Fruit fly (Drosophila melanogaster) whole organism, embryonic: ENCODE measurements around the gene dlp.

Source experiments
- BtbVII ChIP-seq: fragments of 200-800 bp; sonication (Bioruptor generic); optimal IDR thresholded peaks from 3 replicates; lab custom pipeline; 2017; ENCODE audit warnings: missing biosample characterization, mild to moderate bottlenecking, missing genetic modification characterization
- CG1233 ChIP-seq: fragments of 200-800 bp; sonication (Bioruptor generic); optimal IDR thresholded peaks from 4 replicates; lab custom pipeline; 2018; ENCODE audit warnings: missing biosample characterization, mild to moderate bottlenecking, missing genetic modification characterization
- CG13296 ChIP-seq: fragments of 200-800 bp; sonication (Bioruptor generic); optimal IDR thresholded peaks from 3 replicates; lab custom pipeline; 2018; ENCODE audit warnings: missing biosample characterization, mild to moderate bottlenecking, missing genetic modification characterization
- CG14441 ChIP-seq: fragments of 200-800 bp; sonication (Bioruptor generic); IDR thresholded peaks from 2 replicates; pipeline ENCODE4 v1.3.6; 2022; ENCODE audit warnings: missing biosample characterization, missing genetic modification characterization
- CG16813 ChIP-seq: fragments of 200-800 bp; sonication (Bioruptor generic); IDR thresholded peaks from 3 replicates; pipeline ENCODE4 v1.3.6; 2022; ENCODE audit warnings: missing biosample characterization, missing genetic modification characterization; ENCODE audit not compliant: partially characterized antibody
- CG17186 ChIP-seq: fragments of 200-800 bp; sonication (Bioruptor generic); optimal IDR thresholded peaks from 3 replicates; lab custom pipeline; 2017; ENCODE audit warnings: missing biosample characterization, missing genetic modification reagents, missing genetic modification characterization
- CG2129 ChIP-seq: fragments of 200-800 bp; sonication (Bioruptor generic); IDR thresholded peaks from 2 replicates; pipeline ENCODE4 v1.3.6; 2022; ENCODE audit warnings: missing biosample characterization, missing genetic modification characterization; ENCODE audit not compliant: partially characterized antibody
- CG2678 ChIP-seq: fragments of 200-800 bp; sonication (Bioruptor generic); optimal IDR thresholded peaks from 3 replicates; lab custom pipeline; 2019; ENCODE audit warnings: missing biosample characterization, mild to moderate bottlenecking, missing genetic modification characterization, moderate library complexity
- CG31388 ChIP-seq: fragments of 200-800 bp; sonication (Bioruptor generic); optimal IDR thresholded peaks from 2 replicates; lab custom pipeline; 2016; ENCODE audit warnings: missing biosample characterization, missing genetic modification characterization
- CG34224 ChIP-seq: fragments of 200-800 bp; sonication (Bioruptor generic); IDR thresholded peaks from 3 replicates; pipeline ENCODE4 v1.3.6; 2022; ENCODE audit warnings: missing biosample characterization, missing genetic modification characterization; ENCODE audit not compliant: partially characterized antibody
- CG7271 ChIP-seq: fragments of 200-800 bp; sonication (Bioruptor generic); optimal IDR thresholded peaks from 2 replicates; lab custom pipeline; 2018; ENCODE audit warnings: missing biosample characterization, mild to moderate bottlenecking, missing genetic modification characterization, moderate library complexity
- CG8089 ChIP-seq: fragments of 200-800 bp; sonication (Bioruptor generic); optimal IDR thresholded peaks from 3 replicates; lab custom pipeline; 2016; ENCODE audit warnings: missing biosample characterization, missing genetic modification characterization
- CG8290 ChIP-seq, 3 experiments: fragments of 200-800 bp; sonication (Bioruptor generic); optimal IDR thresholded peaks; 2 replicates each; lab custom pipeline; 2016 to 2019; ENCODE audit warnings: missing biosample characterization in 3 of 3, missing genetic modification characterization in 3 of 3, mild to moderate bottlenecking in 2 of 3, moderate library complexity in 1 of 3
- CG8388 ChIP-seq: fragments of 200-800 bp; sonication (Bioruptor generic); optimal IDR thresholded peaks from 2 replicates; lab custom pipeline; 2019; ENCODE audit warnings: missing biosample characterization, mild to moderate bottlenecking, missing genetic modification characterization, moderate library complexity
- CG8944 ChIP-seq: fragments of 200-800 bp; sonication (Bioruptor generic); optimal IDR thresholded peaks from 3 replicates; lab custom pipeline; 2016; ENCODE audit warnings: missing biosample characterization, missing genetic modification characterization
- CTCF ChIP-seq: fragments of 200-800 bp; sonication (Bioruptor generic); optimal IDR thresholded peaks from 2 replicates; lab custom pipeline; 2017; ENCODE audit warnings: missing biosample characterization, mild to moderate bottlenecking, missing genetic modification characterization, moderate library complexity
- CrebB ChIP-seq: fragments of 200-800 bp; sonication (Bioruptor generic); optimal IDR thresholded peaks from 3 replicates; lab custom pipeline; 2018; ENCODE audit warnings: missing biosample characterization, mild to moderate bottlenecking, missing genetic modification characterization
- Dip2 ChIP-seq: fragments of 200-800 bp; sonication (Bioruptor generic); IDR thresholded peaks from 2 replicates; pipeline ENCODE4 v1.3.6; 2022; ENCODE audit warnings: missing biosample characterization, missing genetic modification characterization
- Dll ChIP-seq: fragments of 200-800 bp; sonication (Bioruptor generic); IDR thresholded peaks from 4 replicates; pipeline ENCODE4 v1.3.6; 2022; ENCODE audit warnings: missing biosample characterization, missing genetic modification characterization; ENCODE audit not compliant: partially characterized antibody
- E2f1 ChIP-seq: fragments of 200-800 bp; sonication (Bioruptor generic); IDR thresholded peaks from 2 replicates; pipeline ENCODE4 v1.3.6; 2022; ENCODE audit warnings: missing biosample characterization, missing genetic modification characterization
- HLH3B ChIP-seq: fragments of 200-800 bp; sonication (Bioruptor generic); IDR thresholded peaks from 2 replicates; pipeline ENCODE4 v1.3.6; 2022; ENCODE audit warnings: missing biosample characterization, missing genetic modification characterization
- HLH4C ChIP-seq: fragments of 200-800 bp; sonication (Bioruptor generic); IDR thresholded peaks from 3 replicates; pipeline ENCODE4 v1.3.6; 2022; ENCODE audit warnings: missing biosample characterization, missing genetic modification characterization; ENCODE audit not compliant: partially characterized antibody
- Hr51 ChIP-seq, 2 experiments: fragments of 200-800 bp; sonication (Bioruptor generic); optimal IDR thresholded peaks; 2 replicates in 1 of 2; 3 replicates in 1 of 2; lab custom pipeline; 2016 to 2018; ENCODE audit warnings: missing biosample characterization in 2 of 2, missing genetic modification characterization in 2 of 2, mild to moderate bottlenecking in 1 of 2, moderate library complexity in 1 of 2
- Opbp ChIP-seq: fragments of 200-800 bp; sonication (Bioruptor generic); IDR thresholded peaks from 3 replicates; pipeline ENCODE4 v1.3.6; 2022; ENCODE audit warnings: missing biosample characterization, missing genetic modification characterization; ENCODE audit not compliant: partially characterized antibody
- Ravus ChIP-seq: fragments of 200-800 bp; sonication (Bioruptor generic); IDR thresholded peaks from 2 replicates; pipeline ENCODE4 v1.3.6; 2022; ENCODE audit warnings: missing biosample characterization, missing genetic modification characterization
- Scr ChIP-seq: fragments of 200-800 bp; sonication (Bioruptor generic); IDR thresholded peaks from 2 replicates; pipeline ENCODE4 v1.3.6; 2022; ENCODE audit warnings: missing biosample characterization, missing genetic modification characterization; ENCODE audit not compliant: partially characterized antibody
- Stat92E ChIP-seq, 3 experiments: fragments of >200 bp in 2 of 3; fragments of 200-800 bp in 1 of 3; sonication (Bioruptor generic) in 1 of 3; optimal IDR thresholded peaks; 2 replicates each; lab custom pipeline; 2017 to 2019; ENCODE audit warnings: missing biosample characterization in 3 of 3, missing genetic modification characterization in 3 of 3, mild to moderate bottlenecking in 1 of 3, moderate library complexity in 1 of 3
- abd-A ChIP-seq: fragments of 200-800 bp; sonication (Bioruptor generic); optimal IDR thresholded peaks from 3 replicates; lab custom pipeline; 2019; ENCODE audit warnings: missing biosample characterization, mild to moderate bottlenecking, missing genetic modification characterization, moderate library complexity
- ato ChIP-seq: fragments of 200-800 bp; sonication (Bioruptor generic); IDR thresholded peaks from 2 replicates; pipeline ENCODE4 v1.3.6; 2022; ENCODE audit warnings: missing biosample characterization, missing genetic modification characterization; ENCODE audit not compliant: partially characterized antibody
- crc ChIP-seq: fragments of 200-800 bp; sonication (Bioruptor generic); optimal IDR thresholded peaks from 2 replicates; lab custom pipeline; 2016; ENCODE audit warnings: missing biosample characterization, missing genetic modification characterization
- crol ChIP-seq: fragments of 200-800 bp; sonication (Bioruptor generic); IDR thresholded peaks from 2 replicates; pipeline ENCODE4 v1.3.6; 2022; ENCODE audit warnings: missing biosample characterization, missing genetic modification characterization
- eyg ChIP-seq: fragments of 200-800 bp; sonication (Bioruptor generic); optimal IDR thresholded peaks from 3 replicates; lab custom pipeline; 2016; ENCODE audit warnings: missing biosample characterization, missing genetic modification characterization
- fru ChIP-seq: fragments of >200 bp; optimal IDR thresholded peaks from 2 replicates; lab custom pipeline; 2017
- gsb-n ChIP-seq: fragments of 200-800 bp; sonication (Bioruptor generic); optimal IDR thresholded peaks from 3 replicates; lab custom pipeline; 2018; ENCODE audit warnings: missing biosample characterization, mild to moderate bottlenecking, missing genetic modification characterization
- hbn ChIP-seq: fragments of 200-800 bp; sonication (Bioruptor generic); IDR thresholded peaks from 2 replicates; pipeline ENCODE4 v1.3.6; 2022; ENCODE audit warnings: missing biosample characterization, missing genetic modification characterization; ENCODE audit not compliant: partially characterized antibody
- inv ChIP-seq: fragments of 200-800 bp; sonication (Bioruptor generic); IDR thresholded peaks from 2 replicates; pipeline ENCODE4 v1.3.6; 2022; ENCODE audit warnings: missing biosample characterization, missing genetic modification characterization; ENCODE audit not compliant: partially characterized antibody
- kni ChIP-seq: fragments of 200-800 bp; sonication (Bioruptor generic); optimal IDR thresholded peaks from 3 replicates; lab custom pipeline; 2017; ENCODE audit warnings: mild to moderate bottlenecking, missing biosample characterization, missing genetic modification reagents, missing genetic modification characterization
- sob ChIP-seq: fragments of 200-800 bp; sonication (Bioruptor generic); IDR thresholded peaks from 2 replicates; pipeline ENCODE4 v1.3.6; 2022; ENCODE audit warnings: missing biosample characterization, missing genetic modification characterization
- stc ChIP-seq: fragments of 200-800 bp; sonication (Bioruptor generic); IDR thresholded peaks from 2 replicates; pipeline ENCODE4 v1.3.6; 2022; ENCODE audit warnings: missing biosample characterization, missing genetic modification characterization
- tap ChIP-seq: fragments of 200-800 bp; optimal IDR thresholded peaks from 3 replicates; lab custom pipeline; 2019; ENCODE audit warnings: missing biosample characterization, mild to moderate bottlenecking, missing genetic modification characterization, moderate library complexity
- twi ChIP-seq: fragments of 200-800 bp; optimal IDR thresholded peaks from 2 replicates; lab custom pipeline; 2019; ENCODE audit warnings: missing biosample characterization, mild to moderate bottlenecking, missing genetic modification characterization, moderate library complexity
- unc-4 ChIP-seq: fragments of 200-800 bp; sonication (Bioruptor generic); IDR thresholded peaks from 2 replicates; pipeline ENCODE4 v1.3.6; 2022; ENCODE audit warnings: missing biosample characterization, missing genetic modification characterization; ENCODE audit not compliant: partially characterized antibody
- vfl ChIP-seq: fragments of 200-800 bp; sonication (Bioruptor generic); optimal IDR thresholded peaks from 2 replicates; lab custom pipeline; 2016; ENCODE audit warnings: missing biosample characterization, missing genetic modification characterization
- vnd ChIP-seq: fragments of 200-800 bp; sonication (Bioruptor generic); IDR thresholded peaks from 3 replicates; pipeline ENCODE4 v1.3.6; 2022; ENCODE audit warnings: missing biosample characterization, missing genetic modification characterization; ENCODE audit not compliant: partially characterized antibody
- vvl ChIP-seq: fragments of 200-800 bp; sonication (Bioruptor generic); IDR thresholded peaks from 2 replicates; pipeline ENCODE4 v1.3.6; 2022; ENCODE audit warnings: missing biosample characterization, missing genetic modification characterization
- zen ChIP-seq: fragments of 200-800 bp; sonication (Bioruptor generic); optimal IDR thresholded peaks from 3 replicates; lab custom pipeline; 2018; ENCODE audit warnings: missing biosample characterization, mild to moderate bottlenecking, missing genetic modification characterization, moderate library complexity
- zen2 ChIP-seq: fragments of 200-800 bp; sonication (Bioruptor generic); IDR thresholded peaks from 3 replicates; pipeline ENCODE4 v1.3.6; 2022; ENCODE audit warnings: missing biosample characterization, missing genetic modification characterization; ENCODE audit not compliant: partially characterized antibody

dlp gene

DNA sequence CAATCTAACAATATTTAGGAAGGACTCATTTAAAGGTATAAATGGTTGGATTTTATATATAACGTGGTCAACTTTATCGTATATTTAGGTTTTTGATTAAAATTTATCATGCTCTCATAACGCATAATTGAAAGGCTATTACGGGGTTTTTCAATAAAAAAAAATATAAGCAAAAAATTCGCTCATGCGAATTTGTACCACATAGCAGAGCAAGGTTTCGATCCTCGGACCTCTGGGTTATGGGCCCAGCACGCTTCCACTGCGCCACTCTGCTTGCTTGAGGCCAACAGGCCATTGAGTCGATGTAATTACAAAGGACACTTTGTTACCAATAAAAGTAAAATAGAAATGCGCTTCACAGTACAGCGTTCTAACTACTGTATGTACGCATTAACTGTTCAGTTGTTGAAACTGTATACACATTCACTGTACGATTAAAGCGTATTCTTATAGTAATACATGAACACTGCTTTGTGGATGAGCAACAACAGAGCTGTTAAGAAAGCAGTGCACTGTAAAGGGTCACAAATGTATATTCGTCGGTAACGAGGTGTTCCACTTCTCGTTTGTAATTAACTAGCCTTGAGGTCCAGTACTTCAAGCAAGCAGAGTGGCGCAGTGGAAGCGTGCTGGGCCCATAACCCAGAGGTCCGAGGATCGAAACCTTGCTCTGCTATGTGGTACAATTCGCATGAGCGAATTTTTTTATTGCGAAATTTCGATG is 41.5 kb downstream of the dlp start (continued):
- TF ChIP-seq Dll (GFP tag; lab: Robert Waterston, UW) (peak; percentile 54; the same call in 1 of the 4 replicates), sob (GFP tag; lab: Robert Waterston, UW) (no peak), crol (no peak), zen (tag; lab: Kevin White, UChicago) (peak; percentile 4), zen2 (peak; percentile 69), HLH3B (peak; percentile 11; the same call in 1 of the 2 replicates), CG7271 (tag; lab: Kevin White, UChicago) (no peak), eyg (no peak), tap (tag; lab: Kevin White, UChicago) (peak; percentile 29), CG14441 (GFP tag; lab: Robert Waterston, UW) (no peak), unc-4 (GFP tag; lab: Robert Waterston, UW) (peak; percentile 29; the same call in 1 of the 2 replicates), CG8388 (GFP tag; lab: Kevin White, UChicago) (no peak), Stat92E (GFP tag; optimal IDR thresholded peaks at IDR 0.05; lab: Kevin White, UChicago) (peak in 2 of 3 experiments; percentile 63 to 88), kni (GFP tag; lab: Kevin White, UChicago) (peak; percentile 41), inv (GFP tag; lab: Robert Waterston, UW) (peak; percentile 47), CG31388 (GFP tag; lab: Kevin White, UChicago) (no peak), vfl (GFP tag; lab: Kevin White, UChicago) (no peak), CG2678 (tag; lab: Kevin White, UChicago) (no peak), ato (GFP tag; lab: Robert Waterston, UW) (peak; percentile 87), fru (lab: Kevin White, UChicago) (no peak), E2f1 (GFP tag; lab: Robert Waterston, UW) (no peak), Scr (GFP tag; lab: Robert Waterston, UW) (peak; percentile 73), abd-A (peak; percentile 90), CG1233 (GFP tag; lab: Kevin White, UChicago) (no peak), CG2129 (GFP tag; lab: Robert Waterston, UW) (peak; percentile 26; the same call in 1 of the 2 replicates), vnd (peak; percentile 56; the same call in 2 of the 3 replicates), HLH4C (GFP tag; lab: Robert Waterston, UW) (peak; percentile 67), CG13296 (GFP tag; lab: Kevin White, UChicago) (no peak), CG17186 (GFP tag; lab: Kevin White, UChicago) (peak; percentile 11), CG8089 (no peak), vvl (peak; percentile 9; the same call in 1 of the 2 replicates), Dip2 (GFP tag; lab: Robert Waterston, UW) (no peak), CG16813 (GFP tag; lab: Robert Waterston, UW) (peak; percentile 86), stc (GFP tag; lab: Robert Waterston, UW) (no peak), crc (GFP tag; lab: Kevin White, UChicago) (no peak), CG8290 (GFP tag; optimal IDR thresholded peaks at IDR 0.05; lab: Kevin White, UChicago) (peak; percentile 29), CG8290 (tag; optimal IDR thresholded peaks at IDR 0.05; lab: Kevin White, UChicago) (peak in 1 of 2 experiments; percentile 71), BtbVII (GFP tag; lab: Kevin White, UChicago) (no peak), gsb-n (no peak), CrebB (tag; lab: Kevin White, UChicago) (no peak), Hr51 (GFP tag; optimal IDR thresholded peaks at IDR 0.05; lab: Kevin White, UChicago) (no peak), CG34224 (GFP tag; lab: Robert Waterston, UW) (peak; percentile 26; the same call in 1 of the 3 replicates), CG8944 (GFP tag; lab: Kevin White, UChicago) (no peak), CTCF (GFP tag; lab: Kevin White, UChicago) (peak; percentile 66), Opbp (GFP tag; lab: Robert Waterston, UW) (peak; percentile 94), Ravus (GFP tag; lab: Robert Waterston, UW) (no peak), twi (no peak), hbn (GFP tag; lab: Robert Waterston, UW) (0 out of 2 replicates have a peak, but pooled peaks have one; percentile 33)
